Worm (Caenorhabditis elegans) whole organism, midembryonic: ENCODE results near the gene R07B1.8.

Source experiments
- T22C8.4 ChIP-seq: fragments of 200-800 bp; sonication (Bioruptor generic); IDR thresholded peaks from 2 replicates; pipeline ENCODE4 v1.3.6; 2022; ENCODE audit warnings: missing genetic modification characterization, missing compliant biosample characterization
- cog-1 ChIP-seq: sonication (generic microtip); optimal IDR thresholded peaks from 2 replicates; lab custom pipeline; 2016; ENCODE audit warnings: missing genetic modification characterization, missing compliant biosample characterization
- flt-1 ChIP-seq: fragments of 200-800 bp; sonication (Bioruptor generic); IDR thresholded peaks from 2 replicates; pipeline ENCODE4 v1.3.6; 2022; ENCODE audit warnings: missing genetic modification characterization, missing compliant biosample characterization
- klf-2 ChIP-seq: fragments of 200-800 bp; sonication (Bioruptor generic); conservative IDR thresholded peaks from 2 replicates; pipeline ENCODE4 v1.3.6; 2022; ENCODE audit warnings: missing genetic modification reagents, missing genetic modification characterization, missing compliant biosample characterization
- med-1 ChIP-seq: sonication (generic microtip); optimal IDR thresholded peaks from 2 replicates; lab custom pipeline; 2017; ENCODE audit warnings: missing genetic modification characterization, mild to moderate bottlenecking, missing compliant biosample characterization, antibody characterized with exemption, missing genetic modification reagents; ENCODE audit not compliant: insufficient read depth
- ref-1 ChIP-seq: fragments of 200-800 bp; sonication (Bioruptor generic); conservative IDR thresholded peaks from 2 replicates; pipeline ENCODE4 v1.3.6; 2022; ENCODE audit warnings: missing genetic modification reagents, missing genetic modification characterization, missing compliant biosample characterization
- tab-1 ChIP-seq: fragments of 200-800 bp; sonication (Bioruptor generic); IDR thresholded peaks from 2 replicates; pipeline ENCODE4 v1.3.6; 2022; ENCODE audit warnings: missing genetic modification characterization, missing compliant biosample characterization
- ztf-23 ChIP-seq: fragments of 200-800 bp; sonication (Bioruptor generic); IDR thresholded peaks from 2 replicates; pipeline ENCODE4 v1.3.6; 2022; ENCODE audit warnings: missing genetic modification reagents, missing genetic modification characterization, missing compliant biosample characterization
- ztf-29 ChIP-seq: fragments of 200-800 bp; sonication (Bioruptor generic); IDR thresholded peaks from 2 replicates; pipeline ENCODE4 v1.3.6; 2022; ENCODE audit warnings: missing genetic modification reagents, missing genetic modification characterization, missing compliant biosample characterization

Gene R07B1.8

ce11 chrX:9883837-9884324, 11.4 kb upstream of the R07B1.8 start, which contains the start of gene mrp-4:
TSS of gene mrp-4 (plus strand) at chrX:9884274.
- TF ChIP-seq T22C8.4 (GFP tag; lab: Robert Waterston, UW) (no peak), flt-1 (GFP tag; lab: Robert Waterston, UW) (no peak), ref-1 (GFP tag; lab: Robert Waterston, UW) (no peak), klf-2 (GFP tag; lab: Robert Waterston, UW) (no peak), ztf-29 (GFP tag; lab: Robert Waterston, UW) (no peak), ztf-23 (GFP tag; lab: Robert Waterston, UW) (no peak)

DNA sequence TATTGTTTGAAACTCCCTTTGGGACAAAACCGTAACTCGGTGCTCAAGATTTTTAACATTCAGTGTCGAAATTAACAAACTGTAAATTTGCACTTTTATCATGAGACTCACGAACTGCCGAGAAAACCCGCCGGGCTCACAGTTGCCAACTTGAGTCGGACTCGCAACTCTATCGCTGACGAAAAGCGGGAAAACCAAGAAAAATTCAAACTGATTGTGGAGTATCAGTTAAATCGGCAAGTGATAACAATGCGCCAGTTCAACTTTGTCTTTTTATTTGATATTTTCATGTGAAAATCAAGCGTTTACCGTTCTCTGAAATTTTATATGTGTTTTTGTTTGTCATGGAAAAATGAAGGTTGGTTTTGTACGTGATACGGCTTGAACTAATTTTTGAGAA, 10.1 kb upstream of the R07B1.8 start:
- TF ChIP-seq cog-1 (tag; lab: Kevin White, UChicago) = no peak
- TF ChIP-seq T22C8.4 (GFP tag; lab: Robert Waterston, UW) = no peak
- no peak for TF ChIP-seq ref-1 (GFP tag; lab: Robert Waterston, UW)
- TF ChIP-seq tab-1 (GFP tag; lab: Robert Waterston, UW) = no peak
- TF ChIP-seq flt-1 (GFP tag; lab: Robert Waterston, UW) = no peak
- no peak for TF ChIP-seq klf-2 (GFP tag; lab: Robert Waterston, UW)
- no peak for TF ChIP-seq med-1 (GFP tag; lab: Kevin White, UChicago)
- TF ChIP-seq ztf-23 (GFP tag; lab: Robert Waterston, UW) = no peak
- no peak for TF ChIP-seq ztf-29 (GFP tag; lab: Robert Waterston, UW)

DNA sequence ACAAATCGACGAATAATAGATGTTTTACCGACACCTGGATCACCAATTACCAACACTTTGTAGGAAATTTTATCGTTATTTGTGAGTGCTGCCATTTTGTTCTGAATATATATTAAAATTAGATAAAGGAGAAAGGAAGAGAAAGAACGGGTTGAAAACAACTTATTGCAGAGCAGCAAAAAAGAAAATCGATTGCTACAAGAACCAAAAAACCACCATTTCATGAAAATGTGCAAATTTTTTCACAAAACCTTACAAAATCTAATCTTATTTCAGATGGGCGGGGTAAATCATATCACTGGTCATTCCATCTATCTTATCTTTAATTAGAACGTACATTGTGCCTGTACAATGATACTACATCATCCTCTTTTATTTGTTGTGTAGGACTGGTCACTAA, 9.7 kb upstream of the R07B1.8 start, which contains the start of gene glo-1:
TSS of gene glo-1 (minus strand) at position 101 of the 400 bp plus-strand sequence.
- no peak for TF ChIP-seq flt-1 (GFP tag; lab: Robert Waterston, UW)
- TF ChIP-seq ref-1 (GFP tag; lab: Robert Waterston, UW) = no peak
- TF ChIP-seq tab-1 (GFP tag; lab: Robert Waterston, UW) = no peak
- TF ChIP-seq cog-1 (tag; lab: Kevin White, UChicago) = no peak
- TF ChIP-seq ztf-23 (GFP tag; lab: Robert Waterston, UW) = no peak
- no peak for TF ChIP-seq med-1 (GFP tag; lab: Kevin White, UChicago)
- TF ChIP-seq T22C8.4 (GFP tag; lab: Robert Waterston, UW) = no peak
- TF ChIP-seq klf-2 (GFP tag; lab: Robert Waterston, UW) = no peak
- no peak for TF ChIP-seq ztf-29 (GFP tag; lab: Robert Waterston, UW)

DNA sequence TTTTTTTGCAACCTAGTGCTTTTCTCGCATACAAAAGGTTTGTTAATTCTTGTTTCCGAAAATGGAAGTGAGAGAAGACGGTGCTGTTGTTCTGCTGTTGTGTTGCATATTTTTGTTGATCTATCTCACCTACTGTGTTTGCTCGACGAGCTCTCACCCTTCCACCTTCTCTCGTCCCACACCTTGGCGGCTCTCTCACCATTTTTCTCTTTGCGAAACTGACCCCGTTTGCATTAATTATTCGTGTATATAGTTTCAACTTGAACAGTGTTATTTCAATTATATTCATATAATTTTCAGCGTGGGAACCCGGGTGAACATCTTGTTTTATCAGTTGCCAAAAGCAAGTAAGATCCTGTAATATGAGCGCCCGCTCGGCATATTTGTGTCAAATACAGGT, 4.7 kb upstream of the R07B1.8 start, which contains the start of gene R07B1.9:
TSS of gene R07B1.9 (plus strand) at position 301 of the 400 bp plus-strand sequence.
- no peak for TF ChIP-seq tab-1 (GFP tag; lab: Robert Waterston, UW)
- TF ChIP-seq ztf-23 (GFP tag; lab: Robert Waterston, UW) = no peak
- no peak for TF ChIP-seq ztf-29 (GFP tag; lab: Robert Waterston, UW)
- no peak for TF ChIP-seq cog-1 (tag; lab: Kevin White, UChicago)
- TF ChIP-seq ref-1 (GFP tag; lab: Robert Waterston, UW) = no peak
- TF ChIP-seq klf-2 (GFP tag; lab: Robert Waterston, UW) = no peak
- no peak for TF ChIP-seq T22C8.4 (GFP tag; lab: Robert Waterston, UW)
- TF ChIP-seq flt-1 (GFP tag; lab: Robert Waterston, UW) = no peak
- no peak for TF ChIP-seq med-1 (GFP tag; lab: Kevin White, UChicago)

ce11 chrX:9869522-9869921, 2.9 kb downstream of the R07B1.8 start, which contains the start of gene R07B1.13:
TSS of gene R07B1.13 (plus strand) at chrX:9869822.
- TF ChIP-seq flt-1 (GFP tag; lab: Robert Waterston, UW) (no peak), T22C8.4 (GFP tag; lab: Robert Waterston, UW) (no peak), tab-1 (GFP tag; lab: Robert Waterston, UW) (no peak), klf-2 (GFP tag; lab: Robert Waterston, UW) (no peak), ztf-23 (GFP tag; lab: Robert Waterston, UW) (no peak), med-1 (GFP tag; lab: Kevin White, UChicago) (no peak), cog-1 (tag; lab: Kevin White, UChicago) (no peak), ref-1 (GFP tag; lab: Robert Waterston, UW) (no peak), ztf-29 (GFP tag; lab: Robert Waterston, UW) (no peak)

DNA sequence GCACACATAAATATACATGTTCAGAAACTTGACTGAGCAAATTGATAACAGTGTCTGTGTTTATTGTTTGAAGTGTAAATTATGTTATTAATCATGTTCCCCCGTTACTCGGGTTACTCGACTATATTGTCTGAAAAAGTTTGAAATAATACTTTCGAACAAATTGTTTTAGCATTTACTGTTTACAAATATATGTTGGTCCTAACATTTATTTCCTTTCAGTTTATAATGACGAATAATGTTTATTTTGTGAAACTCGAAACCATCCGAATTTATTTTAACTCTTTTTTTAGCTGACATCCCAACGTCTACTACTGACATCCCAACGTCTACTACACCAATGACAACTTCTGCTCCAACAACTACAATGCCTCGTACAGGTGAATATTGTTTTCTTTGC, 3.6 kb downstream of the R07B1.8 start, which contains the start of gene R07B1.7:
TSS of gene R07B1.7 (plus strand) at position 301 of the 400 bp plus-strand sequence.
- TF ChIP-seq med-1 (GFP tag; lab: Kevin White, UChicago) = no peak
- no peak for TF ChIP-seq ztf-23 (GFP tag; lab: Robert Waterston, UW)
- TF ChIP-seq tab-1 (GFP tag; lab: Robert Waterston, UW) = no peak
- TF ChIP-seq cog-1 (tag; lab: Kevin White, UChicago) = no peak
- TF ChIP-seq flt-1 (GFP tag; lab: Robert Waterston, UW) = no peak
- no peak for TF ChIP-seq klf-2 (GFP tag; lab: Robert Waterston, UW)
- no peak for TF ChIP-seq ref-1 (GFP tag; lab: Robert Waterston, UW)
- no peak for TF ChIP-seq ztf-29 (GFP tag; lab: Robert Waterston, UW)
- TF ChIP-seq T22C8.4 (GFP tag; lab: Robert Waterston, UW) = no peak

DNA sequence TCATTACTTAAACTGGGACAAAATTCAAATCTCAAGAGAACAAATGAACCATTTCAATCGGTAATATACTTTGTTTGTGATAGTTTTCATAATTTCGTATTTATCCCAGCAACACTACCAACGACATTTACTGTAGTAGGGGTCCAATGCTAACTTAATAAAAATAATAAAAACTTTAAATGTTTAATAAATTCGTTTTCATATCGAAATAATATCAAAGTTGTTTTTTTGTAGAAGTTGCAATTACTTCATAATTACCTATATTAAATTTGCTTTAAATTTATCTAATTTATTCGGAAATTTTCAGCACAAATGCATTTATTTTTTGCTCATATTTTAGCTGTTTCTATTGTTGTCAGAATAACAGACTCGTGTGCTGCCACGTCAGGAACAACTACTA, 6.1 kb downstream of the R07B1.8 start, which contains the start of gene R07B1.6:
TSS of gene R07B1.6 (plus strand) at position 301 of the 400 bp plus-strand sequence.
- TF ChIP-seq tab-1 (GFP tag; lab: Robert Waterston, UW) (no peak), ztf-23 (GFP tag; lab: Robert Waterston, UW) (no peak), med-1 (GFP tag; lab: Kevin White, UChicago) (no peak), T22C8.4 (GFP tag; lab: Robert Waterston, UW) (no peak), flt-1 (GFP tag; lab: Robert Waterston, UW) (no peak), ztf-29 (GFP tag; lab: Robert Waterston, UW) (no peak), cog-1 (tag; lab: Kevin White, UChicago) (no peak), ref-1 (GFP tag; lab: Robert Waterston, UW) (no peak), klf-2 (GFP tag; lab: Robert Waterston, UW) (no peak)

DNA sequence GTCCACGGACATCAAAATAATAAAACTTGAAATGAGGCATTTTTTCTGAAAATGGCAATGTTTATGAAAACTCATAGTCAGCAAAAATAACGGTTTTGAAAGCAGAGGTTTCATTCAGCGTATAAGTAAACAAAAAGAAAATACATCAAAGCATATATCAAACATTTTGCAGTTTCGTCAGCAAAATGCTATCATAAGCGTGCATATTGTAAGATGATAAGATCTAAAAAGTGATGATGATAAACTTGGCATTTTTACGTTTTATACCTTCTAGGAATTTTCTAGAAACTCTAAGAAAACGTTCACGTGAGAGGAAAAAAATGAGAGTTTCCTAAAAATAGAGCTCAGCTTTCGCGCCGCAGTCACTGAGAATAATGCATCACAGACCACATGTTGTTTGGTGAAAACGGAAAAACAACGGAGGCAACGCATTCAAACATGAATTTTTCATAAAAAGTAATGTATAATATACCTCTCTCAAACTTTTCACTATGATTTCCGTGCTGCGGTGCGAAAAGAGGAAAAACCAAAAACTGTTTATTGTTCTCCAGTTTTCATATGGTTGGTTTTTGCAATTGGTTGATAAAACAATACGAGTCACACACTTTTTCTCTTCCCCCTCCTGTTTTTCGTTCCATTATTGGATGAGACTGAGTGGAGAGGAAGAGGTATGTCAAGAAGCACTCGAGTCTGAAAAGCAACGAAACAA, 9.4 kb downstream of the R07B1.8 start, which contains the start of the genes gst-36 and R07B1.5:
TSS of gene gst-36 (minus strand) at position 45 of the 709 bp plus-strand sequence.
TSS of gene R07B1.5 (plus strand) at position 665 of the 709 bp plus-strand sequence.
- TF ChIP-seq tab-1 (GFP tag; lab: Robert Waterston, UW) = no peak
- TF ChIP-seq T22C8.4 (GFP tag; lab: Robert Waterston, UW) = no peak
- TF ChIP-seq ref-1 (GFP tag; lab: Robert Waterston, UW) = no peak
- no peak for TF ChIP-seq ztf-23 (GFP tag; lab: Robert Waterston, UW)
- TF ChIP-seq flt-1 (GFP tag; lab: Robert Waterston, UW) = no peak
- TF ChIP-seq klf-2 (GFP tag; lab: Robert Waterston, UW) = no peak
- no peak for TF ChIP-seq med-1 (GFP tag; lab: Kevin White, UChicago)
- TF ChIP-seq cog-1 (tag; lab: Kevin White, UChicago) = no peak
- TF ChIP-seq ztf-29 (GFP tag; lab: Robert Waterston, UW) = no peak
